Worm (Caenorhabditis elegans) whole organism, L2 larva: ENCODE results near the gene col-74.

Source experiments
- blmp-1 ChIP-seq: sonication (generic microtip); optimal IDR thresholded peaks from 2 replicates; lab custom pipeline; 2017; ENCODE audit warnings: missing genetic modification characterization, mild to moderate bottlenecking, missing compliant biosample characterization, antibody characterized with exemption, moderate library complexity; ENCODE audit not compliant: insufficient read depth
- elt-3 ChIP-seq: sonication (generic microtip); optimal IDR thresholded peaks from 2 replicates; lab custom pipeline; 2017; ENCODE audit warnings: missing biosample characterization, missing genetic modification characterization
- nhr-12 ChIP-seq: fragments of 150-350 bp; optimal IDR thresholded peaks from 2 replicates; lab custom pipeline; 2014; ENCODE audit warnings: missing biosample characterization, missing genetic modification characterization
- unc-39 ChIP-seq: fragments of 150-350 bp; optimal IDR thresholded peaks from 2 replicates; lab custom pipeline; 2014; ENCODE audit warnings: missing biosample characterization, missing genetic modification characterization

DNA sequence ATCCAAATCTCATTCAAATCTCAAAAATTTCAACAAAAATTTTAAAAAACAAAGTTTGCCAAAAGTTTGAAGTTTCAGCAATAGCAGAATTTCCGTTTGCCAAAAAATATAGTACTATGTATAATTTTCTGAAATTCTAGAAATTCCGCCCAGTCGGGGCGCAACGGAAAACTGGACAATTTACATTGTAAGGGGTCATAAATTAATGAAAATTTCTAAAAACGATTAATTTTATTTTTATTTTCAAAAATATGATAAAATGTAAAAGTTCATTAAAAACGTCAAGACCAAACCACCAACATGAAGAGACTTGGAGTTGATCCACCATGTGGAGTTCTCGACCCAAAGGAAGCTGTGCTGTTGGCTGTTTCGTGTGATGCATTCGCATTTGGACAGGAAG, 11.9 kb upstream of the col-74 start, which contains the start of gene ZK1248.4:
- TF ChIP-seq elt-3 (tag; lab: Kevin White, UChicago) (no peak), nhr-12 (tag; lab: Kevin White, UChicago) (no peak), blmp-1 (tag; lab: Kevin White, UChicago) (no peak), unc-39 (no peak)
